Fruit fly (Drosophila melanogaster) whole organism, embryonic: ENCODE measurements around the gene lili.
A peak's percentile ranks its signal among the peaks of the same experiment; 100 is the strongest.

ENCODE experiments used
- ATbp ChIP-seq: fragments of 200-800 bp; sonication (Bioruptor generic); optimal IDR thresholded peaks from 2 replicates; lab custom pipeline; 2017; ENCODE audit warnings: missing biosample characterization, mild to moderate bottlenecking, missing genetic modification characterization, missing genetic modification reagents
- Asciz ChIP-seq: fragments of 200-800 bp; sonication (Bioruptor generic); optimal IDR thresholded peaks from 2 replicates; lab custom pipeline; 2017; ENCODE audit warnings: missing biosample characterization, mild to moderate bottlenecking, missing genetic modification characterization, missing genetic modification reagents
- Atf6 ChIP-seq: fragments of 200-800 bp; sonication (Bioruptor generic); IDR thresholded peaks from 2 replicates; pipeline ENCODE4 v1.3.6; 2022; ENCODE audit warnings: missing biosample characterization, missing genetic modification characterization
- Blimp-1 ChIP-seq: fragments of 200-800 bp; sonication (Bioruptor generic); optimal IDR thresholded peaks from 3 replicates; lab custom pipeline; 2018; ENCODE audit warnings: missing biosample characterization, missing genetic modification characterization, mild to moderate bottlenecking, moderate library complexity, missing genetic modification reagents
- CG10543 ChIP-seq: fragments of 200-800 bp; sonication (Bioruptor generic); optimal IDR thresholded peaks from 3 replicates; lab custom pipeline; 2017; ENCODE audit warnings: missing biosample characterization, mild to moderate bottlenecking, missing genetic modification characterization, moderate library complexity
- CG10979 ChIP-seq: fragments of 200-800 bp; sonication (Bioruptor generic); optimal IDR thresholded peaks from 2 replicates; lab custom pipeline; 2018; ENCODE audit warnings: missing biosample characterization, mild to moderate bottlenecking, missing genetic modification characterization, moderate library complexity
- CG11247 ChIP-seq: fragments of 200-800 bp; sonication (Bioruptor generic); IDR thresholded peaks from 2 replicates; pipeline ENCODE4 v1.3.6; 2022; ENCODE audit warnings: missing biosample characterization, missing genetic modification characterization
- CG12104 ChIP-seq: fragments of 200-800 bp; sonication (Bioruptor generic); optimal IDR thresholded peaks from 3 replicates; lab custom pipeline; 2016; ENCODE audit warnings: missing biosample characterization, missing genetic modification characterization
- CG12299 ChIP-seq: fragments of 200-800 bp; sonication (Bioruptor generic); optimal IDR thresholded peaks from 2 replicates; lab custom pipeline; 2018; ENCODE audit warnings: missing biosample characterization, mild to moderate bottlenecking, missing genetic modification characterization
- CG1233 ChIP-seq: fragments of 200-800 bp; sonication (Bioruptor generic); optimal IDR thresholded peaks from 4 replicates; lab custom pipeline; 2018; ENCODE audit warnings: missing biosample characterization, mild to moderate bottlenecking, missing genetic modification characterization
- CG13296 ChIP-seq: fragments of 200-800 bp; sonication (Bioruptor generic); optimal IDR thresholded peaks from 3 replicates; lab custom pipeline; 2018; ENCODE audit warnings: missing biosample characterization, mild to moderate bottlenecking, missing genetic modification characterization
- CG14014 ChIP-seq: fragments of 200-800 bp; sonication (Bioruptor generic); IDR thresholded peaks from 2 replicates; pipeline ENCODE4 v1.3.6; 2022; ENCODE audit warnings: missing biosample characterization, missing genetic modification characterization
- CG14710 ChIP-seq: fragments of 200-800 bp; sonication (Bioruptor generic); optimal IDR thresholded peaks from 3 replicates; lab custom pipeline; 2019; ENCODE audit warnings: missing biosample characterization, mild to moderate bottlenecking, missing genetic modification characterization, moderate library complexity
- CG1529 ChIP-seq: fragments of 200-800 bp; sonication (Bioruptor generic); optimal IDR thresholded peaks from 3 replicates; lab custom pipeline; 2018; ENCODE audit warnings: missing biosample characterization, missing genetic modification characterization
- CG15696 ChIP-seq: fragments of 200-800 bp; sonication (Bioruptor generic); optimal IDR thresholded peaks from 2 replicates; lab custom pipeline; 2019; ENCODE audit warnings: missing biosample characterization, mild to moderate bottlenecking, missing genetic modification characterization, moderate library complexity
- CG17359 ChIP-seq: fragments of 200-800 bp; sonication (Bioruptor generic); optimal IDR thresholded peaks from 3 replicates; lab custom pipeline; 2018; ENCODE audit warnings: missing biosample characterization, mild to moderate bottlenecking, missing genetic modification characterization, moderate library complexity
- CG31365 ChIP-seq: fragments of 200-800 bp; sonication (Bioruptor generic); optimal IDR thresholded peaks from 2 replicates; lab custom pipeline; 2018; ENCODE audit warnings: missing biosample characterization, mild to moderate bottlenecking, missing genetic modification characterization
- CG3163 ChIP-seq: fragments of 200-800 bp; sonication (Bioruptor generic); optimal IDR thresholded peaks from 3 replicates; lab custom pipeline; 2016; ENCODE audit warnings: missing biosample characterization, missing genetic modification characterization
- CG3407 ChIP-seq: fragments of 200-800 bp; sonication (Bioruptor generic); optimal IDR thresholded peaks from 2 replicates; lab custom pipeline; 2018; ENCODE audit warnings: missing biosample characterization, mild to moderate bottlenecking, missing genetic modification characterization
- CG34224 ChIP-seq: fragments of 200-800 bp; sonication (Bioruptor generic); IDR thresholded peaks from 3 replicates; pipeline ENCODE4 v1.3.6; 2022; ENCODE audit warnings: missing biosample characterization, missing genetic modification characterization; ENCODE audit not compliant: partially characterized antibody
- CG6683 ChIP-seq: fragments of 200-800 bp; sonication (Bioruptor generic); optimal IDR thresholded peaks from 2 replicates; lab custom pipeline; 2017; ENCODE audit warnings: missing biosample characterization, mild to moderate bottlenecking, missing genetic modification characterization, missing genetic modification reagents
- CG7928 ChIP-seq: fragments of 200-800 bp; sonication (Bioruptor generic); optimal IDR thresholded peaks from 2 replicates; lab custom pipeline; 2017; ENCODE audit warnings: missing biosample characterization, mild to moderate bottlenecking, missing genetic modification characterization
- CG8478 ChIP-seq: fragments of >200 bp; optimal IDR thresholded peaks from 2 replicates; lab custom pipeline; 2018
- Dad ChIP-seq: fragments of 200-800 bp; sonication (Bioruptor generic); optimal IDR thresholded peaks from 3 replicates; lab custom pipeline; 2016; ENCODE audit warnings: missing biosample characterization, missing genetic modification characterization
- Hr78 ChIP-seq, 2 experiments: fragments of 200-800 bp in 1 of 2; fragments of >200 bp in 1 of 2; sonication (Bioruptor generic) in 1 of 2; optimal IDR thresholded peaks; 2 replicates each; lab custom pipeline; 2017 to 2019; ENCODE audit warnings: missing biosample characterization in 2 of 2, missing genetic modification characterization in 2 of 2, mild to moderate bottlenecking in 1 of 2, moderate library complexity in 1 of 2
- MESR4 ChIP-seq: fragments of 200-800 bp; sonication (Bioruptor generic); optimal IDR thresholded peaks from 2 replicates; lab custom pipeline; 2018; ENCODE audit warnings: missing biosample characterization, mild to moderate bottlenecking, missing genetic modification characterization, moderate library complexity
- Myb ChIP-seq: fragments of 200-800 bp; sonication (Bioruptor generic); optimal IDR thresholded peaks from 2 replicates; lab custom pipeline; 2016; ENCODE audit warnings: missing biosample characterization, missing genetic modification characterization
- Pdp1 ChIP-seq, 2 experiments: fragments of 200-800 bp; sonication (Bioruptor generic); optimal IDR thresholded peaks; 3 replicates each; lab custom pipeline; 2016; ENCODE audit warnings: missing biosample characterization in 2 of 2, missing genetic modification characterization in 2 of 2, mild to moderate bottlenecking in 1 of 2, moderate library complexity in 1 of 2
- Spps ChIP-seq: fragments of 200-800 bp; sonication (Bioruptor generic); optimal IDR thresholded peaks from 2 replicates; lab custom pipeline; 2018; ENCODE audit warnings: missing biosample characterization, mild to moderate bottlenecking, missing genetic modification characterization
- Sry-δ ChIP-seq: fragments of 200-800 bp; sonication (Bioruptor generic); optimal IDR thresholded peaks from 2 replicates; lab custom pipeline; 2016; ENCODE audit warnings: missing biosample characterization, missing genetic modification characterization
- ara ChIP-seq: fragments of 200-800 bp; sonication (Bioruptor generic); IDR thresholded peaks from 2 replicates; pipeline ENCODE4 v1.3.6; 2022; ENCODE audit warnings: missing biosample characterization, missing genetic modification characterization
- chif ChIP-seq, 2 experiments: fragments of 200-800 bp; sonication (Bioruptor generic); optimal IDR thresholded peaks; 3 replicates each; lab custom pipeline; 2016; ENCODE audit warnings: missing biosample characterization in 2 of 2, missing genetic modification characterization in 2 of 2
- cwo ChIP-seq: fragments of 200-800 bp; sonication (Bioruptor generic); optimal IDR thresholded peaks from 3 replicates; lab custom pipeline; 2017; ENCODE audit warnings: missing biosample characterization, missing genetic modification characterization, mild to moderate bottlenecking, moderate library complexity, missing genetic modification reagents
- dan ChIP-seq: fragments of 200-800 bp; sonication (Bioruptor generic); IDR thresholded peaks from 2 replicates; pipeline ENCODE4 v1.3.6; 2022; ENCODE audit warnings: missing biosample characterization, missing genetic modification characterization
- dysf ChIP-seq: fragments of 200-800 bp; sonication (Bioruptor generic); IDR thresholded peaks from 3 replicates; pipeline ENCODE4 v1.3.6; 2022; ENCODE audit warnings: missing biosample characterization, missing genetic modification characterization
- gem ChIP-seq: fragments of 200-800 bp; sonication (Bioruptor generic); optimal IDR thresholded peaks from 2 replicates; lab custom pipeline; 2019; ENCODE audit warnings: missing biosample characterization, mild to moderate bottlenecking, missing genetic modification characterization, moderate library complexity
- org-1 ChIP-seq: fragments of 200-800 bp; sonication (Bioruptor generic); optimal IDR thresholded peaks from 2 replicates; lab custom pipeline; 2017; ENCODE audit warnings: missing biosample characterization, missing genetic modification characterization
- pb ChIP-seq: fragments of 200-800 bp; sonication (Bioruptor generic); optimal IDR thresholded peaks from 3 replicates; lab custom pipeline; 2016; ENCODE audit warnings: missing biosample characterization, missing genetic modification characterization
- row ChIP-seq: fragments of 200-800 bp; sonication (Bioruptor generic); IDR thresholded peaks from 3 replicates; pipeline ENCODE4 v1.3.6; 2022; ENCODE audit warnings: missing biosample characterization, missing genetic modification characterization
- sisA ChIP-seq: fragments of 200-800 bp; sonication (Bioruptor generic); IDR thresholded peaks from 2 replicates; pipeline ENCODE4 v1.3.6; 2022; ENCODE audit warnings: missing biosample characterization, missing genetic modification characterization
- sna ChIP-seq: fragments of 200-800 bp; sonication (Bioruptor generic); IDR thresholded peaks from 2 replicates; pipeline ENCODE4 v1.3.6; 2022; ENCODE audit warnings: missing biosample characterization, missing genetic modification characterization; ENCODE audit not compliant: partially characterized antibody
- sqz ChIP-seq: fragments of 200-800 bp; sonication (Bioruptor generic); optimal IDR thresholded peaks from 3 replicates; lab custom pipeline; 2018; ENCODE audit warnings: missing biosample characterization, mild to moderate bottlenecking, missing genetic modification characterization
- tgo ChIP-seq: fragments of 200-800 bp; sonication (Bioruptor generic); IDR thresholded peaks from 3 replicates; pipeline ENCODE4 v1.3.6; 2022; ENCODE audit warnings: missing biosample characterization, missing genetic modification characterization
- tna ChIP-seq: fragments of 200-800 bp; sonication (Bioruptor generic); IDR thresholded peaks from 2 replicates; pipeline ENCODE4 v1.3.6; 2022; ENCODE audit warnings: missing biosample characterization, missing genetic modification characterization; ENCODE audit not compliant: partially characterized antibody
- trem ChIP-seq: fragments of 200-800 bp; optimal IDR thresholded peaks from 3 replicates; lab custom pipeline; 2019; ENCODE audit warnings: missing biosample characterization, mild to moderate bottlenecking, missing genetic modification characterization, moderate library complexity
- trh ChIP-seq: fragments of 200-800 bp; sonication (Bioruptor generic); optimal IDR thresholded peaks from 2 replicates; lab custom pipeline; 2016; ENCODE audit warnings: missing biosample characterization, missing genetic modification characterization
- tup ChIP-seq: fragments of 200-800 bp; sonication (Bioruptor generic); optimal IDR thresholded peaks from 2 replicates; lab custom pipeline; 2016; ENCODE audit warnings: missing biosample characterization, mild to moderate bottlenecking, missing genetic modification characterization, moderate library complexity
- yki ChIP-seq: fragments of >200 bp; optimal IDR thresholded peaks from 3 replicates; lab custom pipeline; 2018
- zen2 ChIP-seq: fragments of 200-800 bp; sonication (Bioruptor generic); IDR thresholded peaks from 3 replicates; pipeline ENCODE4 v1.3.6; 2022; ENCODE audit warnings: missing biosample characterization, missing genetic modification characterization; ENCODE audit not compliant: partially characterized antibody

The lili gene

DNA sequence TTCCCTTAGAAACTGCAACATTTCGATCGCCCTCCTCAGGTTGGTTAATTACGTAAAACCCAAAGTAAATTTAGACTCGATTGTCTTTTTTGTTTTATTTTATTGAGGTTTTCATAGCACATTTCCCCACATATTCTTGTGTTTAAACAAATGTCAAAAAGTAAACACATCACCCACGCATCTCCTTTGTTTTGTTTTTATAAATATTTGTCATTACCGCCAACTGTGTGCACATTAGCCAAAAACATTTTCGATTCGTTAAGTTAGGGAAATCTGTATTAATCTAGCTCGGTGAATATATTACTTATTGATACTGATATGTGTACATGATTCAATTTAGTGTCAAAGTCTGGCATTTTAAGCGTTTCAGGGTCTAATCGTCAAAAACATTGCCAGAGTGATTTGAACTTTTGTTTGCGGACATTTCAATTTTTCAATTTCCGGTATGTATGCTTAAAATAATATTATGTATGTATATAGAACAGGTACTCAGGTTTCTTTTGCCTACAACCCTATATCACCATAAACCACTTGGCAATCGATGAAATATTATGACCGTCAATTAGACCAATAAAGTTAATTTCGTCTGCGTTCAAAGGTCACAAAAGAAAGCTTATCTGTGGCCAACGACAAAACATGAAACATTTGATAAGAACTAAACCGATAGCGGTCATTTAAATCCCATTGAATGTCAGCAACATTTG, 4.1 kb downstream of the lili start (continued):
- TF ChIP-seq Hr78 (GFP tag; optimal IDR thresholded peaks at IDR 0.05; lab: Kevin White, UChicago) (peak in 1 of 2 experiments; percentile 33), CG12104 (GFP tag; lab: Kevin White, UChicago) (peak; percentile 24), tup (GFP tag; lab: Kevin White, UChicago) (peak; percentile 40), tgo (GFP tag; lab: Robert Waterston, UW) (no peak), CG13296 (peak; percentile 65), yki (lab: Kevin White, UChicago) (no peak), CG10543 (GFP tag; lab: Kevin White, UChicago) (peak; percentile 48), Dad (GFP tag; lab: Kevin White, UChicago) (no peak), dan (GFP tag; lab: Robert Waterston, UW) (no peak), CG6683 (GFP tag; lab: Kevin White, UChicago) (peak; percentile 43), MESR4 (GFP tag; lab: Kevin White, UChicago) (no peak), ATbp (peak; percentile 84), CG14014 (GFP tag; lab: Robert Waterston, UW) (peak; percentile 25; the same call in 1 of the 2 replicates), trem (tag; lab: Kevin White, UChicago) (peak; percentile 30), CG10979 (peak; percentile 13), CG3163 (no peak), CG12299 (tag; lab: Kevin White, UChicago) (peak; percentile 65), cwo (GFP tag; lab: Kevin White, UChicago) (peak; percentile 45), chif (GFP tag; optimal IDR thresholded peaks at IDR 0.05; lab: Kevin White, UChicago) (peak in 1 of 2 experiments; percentile 14), Pdp1 (GFP tag; optimal IDR thresholded peaks at IDR 0.05; lab: Kevin White, UChicago) (peak in 1 of 2 experiments; percentile 71), CG17359 (tag; lab: Kevin White, UChicago) (peak; percentile 65), sisA (GFP tag; lab: Robert Waterston, UW) (no peak), gem (tag; lab: Kevin White, UChicago) (no peak), zen2 (GFP tag; lab: Robert Waterston, UW) (no peak), CG7928 (peak; percentile 3), Blimp-1 (GFP tag; lab: Kevin White, UChicago) (no peak), org-1 (GFP tag; lab: Kevin White, UChicago) (peak; percentile 41), CG34224 (no peak), Asciz (GFP tag; lab: Kevin White, UChicago) (peak; percentile 92), Atf6 (peak; percentile 45; the same call in 1 of the 2 replicates), CG3407 (GFP tag; lab: Kevin White, UChicago) (peak; percentile 60), CG15696 (tag; lab: Kevin White, UChicago) (peak; percentile 54), CG11247 (GFP tag; lab: Robert Waterston, UW) (no peak), ara (GFP tag; lab: Robert Waterston, UW) (no peak), trh (peak; percentile 16), Myb (GFP tag; lab: Kevin White, UChicago) (no peak), CG1529 (GFP tag; lab: Kevin White, UChicago) (peak; percentile 39), row (GFP tag; lab: Robert Waterston, UW) (0 out of 3 replicates have a peak, but pooled peaks have one; percentile 7), Spps (tag; lab: Kevin White, UChicago) (peak; percentile 41), CG1233 (peak; percentile 74), sna (no peak), sqz (GFP tag; lab: Kevin White, UChicago) (no peak), dysf (GFP tag; lab: Robert Waterston, UW) (no peak), Sry-δ (GFP tag; lab: Kevin White, UChicago) (no peak), CG14710 (tag; lab: Kevin White, UChicago) (peak; percentile 57), CG8478 (lab: Kevin White, UChicago) (no peak), pb (GFP tag; lab: Kevin White, UChicago) (no peak), tna (no peak), CG31365 (tag; lab: Kevin White, UChicago) (peak; percentile 45)
